Worm (Caenorhabditis elegans) whole organism, late embryonic: ENCODE results near the gene spin-2.

ENCODE experiments used
- C08G9.2 ChIP-seq: sonication (generic microtip); optimal IDR thresholded peaks from 2 replicates; lab custom pipeline; 2016; ENCODE audit warnings: mild to moderate bottlenecking, missing genetic modification characterization, moderate library complexity, missing compliant biosample characterization
- K02D7.2 ChIP-seq: sonication (generic microtip); optimal IDR thresholded peaks from 2 replicates; lab custom pipeline; 2017; ENCODE audit warnings: mild to moderate bottlenecking, missing genetic modification characterization, missing compliant biosample characterization
- T23F11.4 ChIP-seq: fragments of 200-800 bp; sonication (Bioruptor generic); optimal IDR thresholded peaks from 2 replicates; lab custom pipeline; 2018; ENCODE audit warnings: mild to moderate bottlenecking, missing genetic modification characterization, missing compliant biosample characterization
- ahr-1 ChIP-seq: sonication (generic microtip); optimal IDR thresholded peaks from 2 replicates; lab custom pipeline; 2016; ENCODE audit warnings: missing genetic modification characterization, missing compliant biosample characterization
- ceh-14 ChIP-seq: sonication (generic microtip); optimal IDR thresholded peaks from 2 replicates; lab custom pipeline; 2016; ENCODE audit warnings: missing genotype, missing genetic modification characterization, missing compliant biosample characterization
- ceh-18 ChIP-seq: sonication (generic microtip); optimal IDR thresholded peaks from 2 replicates; lab custom pipeline; 2016; ENCODE audit warnings: missing genetic modification characterization, missing compliant biosample characterization
- ceh-19 ChIP-seq: fragments of 200-800 bp; sonication (Bioruptor generic); optimal IDR thresholded peaks from 2 replicates; lab custom pipeline; 2018; ENCODE audit warnings: mild to moderate bottlenecking, missing genetic modification characterization, missing compliant biosample characterization
- ceh-22 ChIP-seq: sonication (generic microtip); optimal IDR thresholded peaks from 2 replicates; lab custom pipeline; 2017; ENCODE audit warnings: missing biosample characterization, missing genetic modification characterization
- ceh-24 ChIP-seq: sonication (generic microtip); optimal IDR thresholded peaks from 2 replicates; lab custom pipeline; 2016; ENCODE audit warnings: mild to moderate bottlenecking, missing genetic modification characterization, missing compliant biosample characterization
- ceh-34 ChIP-seq: sonication (generic microtip); optimal IDR thresholded peaks from 2 replicates; lab custom pipeline; 2016; ENCODE audit warnings: mild to moderate bottlenecking, missing genetic modification characterization, missing compliant biosample characterization
- ceh-6 ChIP-seq: fragments of 200-800 bp; sonication (Bioruptor generic); optimal IDR thresholded peaks from 2 replicates; lab custom pipeline; 2018; ENCODE audit warnings: mild to moderate bottlenecking, missing genetic modification characterization, missing compliant biosample characterization
- che-1 ChIP-seq: sonication (generic microtip); optimal IDR thresholded peaks from 2 replicates; lab custom pipeline; 2016; ENCODE audit warnings: mild to moderate bottlenecking, missing genetic modification characterization, missing compliant biosample characterization
- dve-1 ChIP-seq: sonication (generic microtip); optimal IDR thresholded peaks from 2 replicates; lab custom pipeline; 2017; ENCODE audit warnings: antibody characterized with exemption, mild to moderate bottlenecking, missing genetic modification characterization, missing compliant biosample characterization
- elt-4 ChIP-seq: sonication (generic microtip); optimal IDR thresholded peaks from 2 replicates; lab custom pipeline; 2016; ENCODE audit warnings: missing genetic modification characterization, missing compliant biosample characterization
- ets-4 ChIP-seq: sonication (generic microtip); optimal IDR thresholded peaks from 2 replicates; lab custom pipeline; 2016; ENCODE audit warnings: missing genetic modification characterization, missing compliant biosample characterization
- eyg-1 ChIP-seq: sonication (generic microtip); optimal IDR thresholded peaks from 2 replicates; lab custom pipeline; 2016; ENCODE audit warnings: missing genotype, missing genetic modification characterization, missing compliant biosample characterization
- fkh-10 ChIP-seq: fragments of 150-350 bp; optimal IDR thresholded peaks from 2 replicates; lab custom pipeline; 2014; ENCODE audit warnings: missing biosample characterization, missing genetic modification reagents, missing genetic modification characterization
- gmeb-2 ChIP-seq: sonication (generic microtip); optimal IDR thresholded peaks from 2 replicates; lab custom pipeline; 2016; ENCODE audit warnings: missing genetic modification characterization, inconsistent platforms, missing compliant biosample characterization
- hlh-15 ChIP-seq: sonication (generic microtip); optimal IDR thresholded peaks from 2 replicates; lab custom pipeline; 2016; ENCODE audit warnings: missing genetic modification characterization, missing compliant biosample characterization
- hlh-6 ChIP-seq: sonication (generic microtip); optimal IDR thresholded peaks from 2 replicates; lab custom pipeline; 2016; ENCODE audit warnings: missing genotype, missing genetic modification characterization, missing compliant biosample characterization
- hlh-8 ChIP-seq: sonication (generic microtip); optimal IDR thresholded peaks from 2 replicates; lab custom pipeline; 2016; ENCODE audit warnings: missing genotype, missing genetic modification characterization, missing compliant biosample characterization
- lin-11 ChIP-seq: fragments of 200-800 bp; sonication (Bioruptor generic); optimal IDR thresholded peaks from 2 replicates; lab custom pipeline; 2018; ENCODE audit warnings: mild to moderate bottlenecking, missing genetic modification characterization, missing compliant biosample characterization
- nhr-11 ChIP-seq: fragments of 150-350 bp; optimal IDR thresholded peaks from 2 replicates; lab custom pipeline; 2014; ENCODE audit warnings: missing biosample characterization, missing genetic modification characterization
- npax-4 ChIP-seq: sonication (generic microtip); optimal IDR thresholded peaks from 2 replicates; lab custom pipeline; 2016; ENCODE audit warnings: missing genetic modification characterization, missing compliant biosample characterization
- pag-3 ChIP-seq: sonication (generic microtip); optimal IDR thresholded peaks from 2 replicates; lab custom pipeline; 2016; ENCODE audit warnings: missing compliant biosample characterization, missing genetic modification characterization, borderline replicate concordance
- pax-1 ChIP-seq: fragments of 150-350 bp; optimal IDR thresholded peaks from 2 replicates; lab custom pipeline; 2014; ENCODE audit warnings: missing biosample characterization, missing genetic modification characterization
- pha-2 ChIP-seq: sonication (generic microtip); optimal IDR thresholded peaks from 2 replicates; lab custom pipeline; 2017; ENCODE audit warnings: mild to moderate bottlenecking, missing genetic modification characterization, missing compliant biosample characterization
- pha-4 ChIP-seq: fragments of 150-350 bp; optimal IDR thresholded peaks from 2 replicates; lab custom pipeline; 2018; ENCODE audit warnings: missing biosample characterization, missing genetic modification reagents, missing genetic modification characterization
- pqm-1 ChIP-seq: sonication (generic microtip); optimal IDR thresholded peaks from 2 replicates; lab custom pipeline; 2016; ENCODE audit warnings: missing genetic modification characterization, missing compliant biosample characterization
- pros-1 ChIP-seq: fragments of 150-350 bp; optimal IDR thresholded peaks from 2 replicates; lab custom pipeline; 2014; ENCODE audit warnings: missing biosample characterization, missing genetic modification reagents, missing genetic modification characterization
- ref-2 ChIP-seq: sonication (generic microtip); optimal IDR thresholded peaks from 2 replicates; lab custom pipeline; 2016; ENCODE audit warnings: missing genetic modification characterization, missing compliant biosample characterization
- rnt-1 ChIP-seq: sonication (generic microtip); optimal IDR thresholded peaks from 2 replicates; lab custom pipeline; 2016; ENCODE audit warnings: missing genetic modification characterization, missing compliant biosample characterization
- sox-2 ChIP-seq: fragments of 200-800 bp; sonication (Bioruptor generic); IDR thresholded peaks from 2 replicates; pipeline ENCODE4 v1.3.6; 2022; ENCODE audit warnings: missing genetic modification reagents, missing genetic modification characterization, missing compliant biosample characterization
- sox-4 ChIP-seq: sonication (generic microtip); optimal IDR thresholded peaks from 2 replicates; lab custom pipeline; 2017; ENCODE audit warnings: mild to moderate bottlenecking, missing genetic modification characterization, inconsistent platforms, missing compliant biosample characterization
- tbx-2 ChIP-seq: sonication (generic microtip); optimal IDR thresholded peaks from 2 replicates; lab custom pipeline; 2016; ENCODE audit warnings: missing genetic modification characterization, missing compliant biosample characterization
- unc-42 ChIP-seq: sonication (generic microtip); optimal IDR thresholded peaks from 2 replicates; lab custom pipeline; 2016; ENCODE audit warnings: missing genotype, missing genetic modification characterization, missing compliant biosample characterization
- unc-55 ChIP-seq: sonication (generic microtip); optimal IDR thresholded peaks from 2 replicates; lab custom pipeline; 2017; ENCODE audit warnings: missing biosample characterization, missing genetic modification reagents, missing genetic modification characterization
- unc-86 ChIP-seq: sonication (generic microtip); optimal IDR thresholded peaks from 2 replicates; lab custom pipeline; 2016; ENCODE audit warnings: missing genetic modification characterization, missing compliant biosample characterization

spin-2 gene

DNA sequence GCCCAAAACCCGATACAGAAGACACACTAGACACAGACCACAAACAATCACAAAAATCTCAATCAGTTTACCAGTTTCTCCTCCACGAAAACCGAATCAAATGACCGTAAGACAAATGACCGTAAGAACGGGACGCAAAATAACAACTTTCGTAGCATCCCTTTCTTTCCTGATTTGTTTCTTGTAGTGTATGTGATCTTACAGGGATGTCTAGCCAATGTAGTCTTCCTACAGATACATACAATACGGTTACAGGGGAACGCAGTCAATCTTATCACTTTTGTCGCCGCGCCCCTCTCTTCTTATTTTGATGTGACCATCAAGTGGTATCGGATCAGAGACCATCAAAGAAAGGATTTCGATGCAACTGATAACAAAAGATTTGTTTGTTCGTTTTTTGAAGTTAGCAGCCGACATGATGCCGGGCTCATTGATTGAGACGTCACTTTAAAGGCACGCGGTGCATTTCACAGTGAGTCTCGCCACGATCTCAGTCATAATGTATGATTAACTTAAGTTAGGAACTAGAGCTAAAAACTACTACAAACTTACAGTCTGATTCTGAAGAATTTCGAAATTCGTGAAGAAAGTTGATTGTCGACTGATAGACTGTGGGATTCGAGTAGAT is 11.1 kb upstream of the spin-2 start:
- TF ChIP-seq ref-2: no peak
- no peak for TF ChIP-seq nhr-11 (tag; lab: Kevin White, UChicago)
- no peak for TF ChIP-seq hlh-15 (tag; lab: Kevin White, UChicago)
- TF ChIP-seq unc-86 (tag; lab: Kevin White, UChicago): no peak
- TF ChIP-seq pqm-1: no peak
- no peak for TF ChIP-seq ceh-18 (tag; lab: Kevin White, UChicago)
- no peak for TF ChIP-seq che-1 (tag; lab: Kevin White, UChicago)
- no peak for TF ChIP-seq ceh-24 (tag; lab: Kevin White, UChicago)
- TF ChIP-seq ceh-19 (GFP tag; lab: Kevin White, UChicago): no peak
- no peak for TF ChIP-seq pha-4 (tag; lab: Kevin White, UChicago)
- no peak for TF ChIP-seq ets-4 (tag; lab: Kevin White, UChicago)
- no peak for TF ChIP-seq npax-4
- no peak for TF ChIP-seq sox-2

DNA sequence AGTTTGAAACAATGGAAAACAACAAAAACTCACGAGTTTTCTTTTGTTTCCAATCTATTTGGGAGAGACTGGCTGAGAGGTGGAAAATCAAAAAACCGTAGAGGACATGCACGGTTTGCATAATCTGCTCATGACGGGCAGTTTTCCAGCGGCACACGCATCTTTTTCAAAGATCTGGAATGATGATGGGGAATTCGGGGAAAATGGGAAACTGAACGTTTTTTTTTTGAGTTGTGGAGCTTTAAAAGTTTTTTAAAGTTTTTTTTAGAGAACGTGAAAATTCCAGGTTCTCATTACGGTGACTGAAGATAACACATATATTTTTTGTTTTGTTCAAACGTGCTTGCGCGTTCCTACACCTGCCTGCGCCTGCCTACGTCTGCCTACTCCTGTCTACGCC is 10.2 kb upstream of the spin-2 start, which contains the start of gene C39E9.7:
Gene C39E9.7 (minus strand): TSS at position 101 of the 400 bp plus-strand sequence.
- no peak for TF ChIP-seq pros-1 (tag; lab: Kevin White, UChicago)
- no peak for TF ChIP-seq fkh-10
- TF ChIP-seq K02D7.2 (tag; lab: Kevin White, UChicago): no peak

DNA sequence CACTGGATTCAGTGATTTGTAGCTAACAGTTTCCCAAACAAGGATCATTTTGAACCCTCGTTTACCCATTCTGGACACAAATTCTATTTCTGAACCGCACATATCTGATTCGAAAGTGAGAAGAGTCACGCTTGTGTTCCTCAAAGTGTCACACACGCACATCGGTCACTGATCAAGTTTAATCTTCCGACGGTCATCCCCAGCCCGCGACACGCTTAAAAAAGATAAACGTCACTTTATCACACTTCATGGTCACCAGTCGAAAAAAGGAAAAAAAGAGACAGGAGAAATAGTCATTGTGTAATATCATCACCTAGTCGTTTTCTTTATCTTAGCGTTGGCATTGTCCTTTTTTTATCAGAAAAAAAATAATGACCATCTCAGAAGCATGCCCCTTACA is 9.1 kb upstream of the spin-2 start:
- TF ChIP-seq unc-55 (GFP tag; lab: Kevin White, UChicago): no peak
- TF ChIP-seq rnt-1 (tag; lab: Kevin White, UChicago): no peak
- TF ChIP-seq T23F11.4 (GFP tag; lab: Kevin White, UChicago): no peak
- TF ChIP-seq dve-1 (tag; lab: Kevin White, UChicago): no peak
- TF ChIP-seq ets-4 (tag; lab: Kevin White, UChicago): no peak

DNA sequence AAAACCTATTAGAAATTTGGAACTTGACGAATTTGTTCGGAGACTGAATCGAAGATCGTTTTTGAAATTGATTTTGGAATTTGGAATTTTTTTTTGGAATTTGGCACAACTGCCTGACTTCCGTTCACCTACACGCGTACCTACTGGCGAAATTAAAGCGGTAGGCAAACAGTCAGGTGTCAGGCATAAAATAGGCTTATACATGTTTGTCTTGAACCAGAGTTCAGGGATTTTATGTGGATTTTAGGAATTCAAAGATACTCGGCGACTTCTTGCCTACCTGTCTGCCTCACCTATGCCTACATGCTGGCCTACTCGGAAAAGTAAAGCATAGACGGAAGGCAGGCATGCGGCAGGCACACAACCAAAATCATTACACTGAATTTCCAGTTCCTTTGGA is 8.5 kb upstream of the spin-2 start:
- TF ChIP-seq pax-1 (tag; lab: Kevin White, UChicago): no peak
- no peak for TF ChIP-seq elt-4
- no peak for TF ChIP-seq K02D7.2 (tag; lab: Kevin White, UChicago)
- TF ChIP-seq unc-42 (tag; lab: Kevin White, UChicago): no peak
- TF ChIP-seq ahr-1 (tag; lab: Kevin White, UChicago): no peak
- TF ChIP-seq npax-4: no peak
- no peak for TF ChIP-seq hlh-8
- TF ChIP-seq ceh-19 (GFP tag; lab: Kevin White, UChicago): no peak
- TF ChIP-seq hlh-15 (tag; lab: Kevin White, UChicago): no peak
- TF ChIP-seq ceh-34 (tag; lab: Kevin White, UChicago): no peak
- no peak for TF ChIP-seq ceh-6 (GFP tag; lab: Kevin White, UChicago)
- TF ChIP-seq gmeb-2 (tag; lab: Kevin White, UChicago): no peak
- no peak for TF ChIP-seq dve-1 (tag; lab: Kevin White, UChicago)
- TF ChIP-seq C08G9.2 (tag; lab: Kevin White, UChicago): no peak
- no peak for TF ChIP-seq eyg-1
- TF ChIP-seq ceh-22 (tag; lab: Kevin White, UChicago): no peak
- no peak for TF ChIP-seq lin-11
- TF ChIP-seq tbx-2: no peak

DNA sequence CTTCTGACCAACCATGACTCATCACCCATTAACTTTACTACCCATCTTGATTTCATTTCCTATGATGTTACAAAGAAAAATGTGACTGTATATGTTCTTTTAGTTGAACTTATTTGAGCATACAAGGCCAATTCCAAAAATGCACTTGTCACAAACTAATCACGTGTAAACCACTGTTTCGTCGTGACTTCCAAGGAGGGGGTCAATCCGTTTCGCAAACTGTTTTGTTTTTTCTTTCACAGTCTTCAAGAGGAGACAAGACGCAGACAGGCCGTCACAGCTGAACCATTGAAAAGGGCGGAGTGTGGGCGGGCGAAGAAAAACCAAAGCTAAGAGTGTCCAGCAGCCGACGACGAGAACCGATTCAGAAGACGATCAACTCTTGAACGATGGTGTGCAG is 7.7 kb upstream of the spin-2 start, which contains the start of gene C39E9.8:
Gene C39E9.8 (plus strand): TSS at position 328 of the 400 bp plus-strand sequence.
- TF ChIP-seq fkh-10 (no peak), hlh-6 (tag; lab: Kevin White, UChicago) (no peak), ref-2 (no peak), pros-1 (tag; lab: Kevin White, UChicago) (no peak), tbx-2 (no peak), elt-4 (no peak), rnt-1 (tag; lab: Kevin White, UChicago) (no peak), sox-4 (tag; lab: Kevin White, UChicago) (no peak), pag-3 (tag; lab: Kevin White, UChicago) (no peak), pha-2 (tag; lab: Kevin White, UChicago) (no peak), ceh-34 (tag; lab: Kevin White, UChicago) (no peak), ceh-24 (tag; lab: Kevin White, UChicago) (no peak), ceh-14 (tag; lab: Kevin White, UChicago) (no peak)
